Worm (Caenorhabditis elegans) whole organism, mixed stage, embryonic: ENCODE results near the gene ZK228.1.

Experiments
- M03D4.4 ChIP-seq: sonication (generic microtip); optimal IDR thresholded peaks from 2 replicates; lab custom pipeline; 2017; ENCODE audit warnings: mild to moderate bottlenecking, missing genetic modification characterization, missing compliant biosample characterization
- blmp-1 ChIP-seq: fragments of 150-350 bp; optimal IDR thresholded peaks from 2 replicates; lab custom pipeline; 2014; ENCODE audit warnings: missing biosample characterization, missing genetic modification characterization
- ceh-39 ChIP-seq: fragments of 150-350 bp; optimal IDR thresholded peaks from 2 replicates; lab custom pipeline; 2014; ENCODE audit warnings: missing biosample characterization, missing genetic modification characterization
- ceh-43 ChIP-seq: fragments of 200-800 bp; sonication (Bioruptor generic); optimal IDR thresholded peaks from 2 replicates; lab custom pipeline; 2018; ENCODE audit warnings: mild to moderate bottlenecking, missing genetic modification characterization, moderate library complexity, missing compliant biosample characterization
- ceh-83 ChIP-seq: fragments of 200-800 bp; sonication (Bioruptor generic); optimal IDR thresholded peaks from 2 replicates; lab custom pipeline; 2018; ENCODE audit warnings: mild to moderate bottlenecking, missing genetic modification characterization, missing compliant biosample characterization
- ces-1 ChIP-seq: fragments of 150-350 bp; optimal IDR thresholded peaks from 2 replicates; lab custom pipeline; 2014; ENCODE audit warnings: missing biosample characterization, missing genetic modification reagents, missing genetic modification characterization
- cnd-1 ChIP-seq: fragments of 200-800 bp; sonication (Bioruptor generic); optimal IDR thresholded peaks from 2 replicates; lab custom pipeline; 2018; ENCODE audit warnings: mild to moderate bottlenecking, missing genetic modification characterization, missing compliant biosample characterization
- drap-1 ChIP-seq: fragments of 200-800 bp; sonication (Bioruptor generic); optimal IDR thresholded peaks from 3 replicates; lab custom pipeline; 2018; ENCODE audit warnings: mild to moderate bottlenecking, missing genetic modification characterization, missing compliant biosample characterization
- elt-1 ChIP-seq: sonication (generic microtip); optimal IDR thresholded peaks from 2 replicates; lab custom pipeline; 2017; ENCODE audit warnings: missing genetic modification characterization, mild to moderate bottlenecking, missing compliant biosample characterization, antibody characterized with exemption, moderate library complexity, borderline replicate concordance; ENCODE audit not compliant: insufficient read depth
- elt-3 ChIP-seq: fragments of 150-350 bp; optimal IDR thresholded peaks from 2 replicates; lab custom pipeline; 2014; ENCODE audit warnings: missing biosample characterization, missing genetic modification characterization
- flh-1 ChIP-seq: fragments of 200-800 bp; sonication (Bioruptor generic); optimal IDR thresholded peaks from 2 replicates; lab custom pipeline; 2018; ENCODE audit warnings: mild to moderate bottlenecking, missing genetic modification characterization, moderate library complexity, missing compliant biosample characterization
- ham-2 ChIP-seq: fragments of 200-800 bp; sonication (Bioruptor generic); optimal IDR thresholded peaks from 2 replicates; lab custom pipeline; 2018; ENCODE audit warnings: mild to moderate bottlenecking, missing genetic modification characterization, missing compliant biosample characterization
- hlh-1 ChIP-seq: fragments of 150-350 bp; optimal IDR thresholded peaks from 2 replicates; lab custom pipeline; 2014; ENCODE audit warnings: missing biosample characterization, missing genetic modification reagents, missing genetic modification characterization
- lin-13 ChIP-seq: fragments of 150-350 bp; optimal IDR thresholded peaks from 2 replicates; lab custom pipeline; 2014; ENCODE audit warnings: missing biosample characterization, missing genetic modification characterization
- lin-32 ChIP-seq: fragments of 200-800 bp; sonication (Bioruptor generic); optimal IDR thresholded peaks from 2 replicates; lab custom pipeline; 2018; ENCODE audit warnings: mild to moderate bottlenecking, missing genetic modification characterization, missing compliant biosample characterization
- lsy-2 ChIP-seq: fragments of 150-350 bp; optimal IDR thresholded peaks from 2 replicates; lab custom pipeline; 2014; ENCODE audit warnings: missing biosample characterization, missing genetic modification characterization
- mab-5 ChIP-seq: fragments of 150-350 bp; optimal IDR thresholded peaks from 2 replicates; lab custom pipeline; 2014; ENCODE audit warnings: missing biosample characterization, missing genetic modification characterization
- mls-2 ChIP-seq: sonication (generic microtip); optimal IDR thresholded peaks from 2 replicates; lab custom pipeline; 2016; ENCODE audit warnings: mild to moderate bottlenecking, missing genetic modification characterization, moderate library complexity, missing compliant biosample characterization
- nhr-12 ChIP-seq: fragments of 150-350 bp; optimal IDR thresholded peaks from 2 replicates; lab custom pipeline; 2014; ENCODE audit warnings: missing biosample characterization, missing genetic modification characterization
- nhr-2 ChIP-seq: fragments of 150-350 bp; optimal IDR thresholded peaks from 2 replicates; lab custom pipeline; 2014; ENCODE audit warnings: missing biosample characterization, missing genetic modification characterization
- nhr-237 ChIP-seq: fragments of 150-350 bp; optimal IDR thresholded peaks from 2 replicates; lab custom pipeline; 2014; ENCODE audit warnings: missing biosample characterization, missing genetic modification characterization
- nhr-28 ChIP-seq: fragments of 150-350 bp; optimal IDR thresholded peaks from 2 replicates; lab custom pipeline; 2014; ENCODE audit warnings: missing biosample characterization, missing genetic modification characterization
- pha-4 ChIP-seq: fragments of 150-350 bp; optimal IDR thresholded peaks from 2 replicates; lab custom pipeline; 2018; ENCODE audit warnings: missing biosample characterization, missing genetic modification reagents, missing genetic modification characterization
- sem-2 ChIP-seq: fragments of 200-800 bp; sonication (Bioruptor generic); optimal IDR thresholded peaks from 2 replicates; lab custom pipeline; 2018; ENCODE audit warnings: mild to moderate bottlenecking, missing genetic modification characterization, missing compliant biosample characterization
- snpc-4 ChIP-seq: fragments of 150-350 bp; optimal IDR thresholded peaks from 2 replicates; lab custom pipeline; 2014; ENCODE audit warnings: missing biosample characterization, missing genetic modification characterization
- sptf-1 ChIP-seq: sonication (generic microtip); optimal IDR thresholded peaks from 2 replicates; lab custom pipeline; 2017; ENCODE audit warnings: mild to moderate bottlenecking, missing genetic modification characterization, moderate library complexity, missing compliant biosample characterization
- tbx-8 ChIP-seq: fragments of 200-800 bp; sonication (Bioruptor generic); optimal IDR thresholded peaks from 2 replicates; lab custom pipeline; 2018; ENCODE audit warnings: mild to moderate bottlenecking, missing genetic modification characterization, moderate library complexity, missing compliant biosample characterization
- unc-62 ChIP-seq: fragments of 150-350 bp; optimal IDR thresholded peaks from 2 replicates; lab custom pipeline; 2014; ENCODE audit warnings: missing biosample characterization, missing genetic modification reagents, missing genetic modification characterization
- ztf-11 ChIP-seq: fragments of 150-350 bp; optimal IDR thresholded peaks from 2 replicates; lab custom pipeline; 2014; ENCODE audit warnings: missing biosample characterization, missing genetic modification characterization

The ZK228.1 gene

DNA sequence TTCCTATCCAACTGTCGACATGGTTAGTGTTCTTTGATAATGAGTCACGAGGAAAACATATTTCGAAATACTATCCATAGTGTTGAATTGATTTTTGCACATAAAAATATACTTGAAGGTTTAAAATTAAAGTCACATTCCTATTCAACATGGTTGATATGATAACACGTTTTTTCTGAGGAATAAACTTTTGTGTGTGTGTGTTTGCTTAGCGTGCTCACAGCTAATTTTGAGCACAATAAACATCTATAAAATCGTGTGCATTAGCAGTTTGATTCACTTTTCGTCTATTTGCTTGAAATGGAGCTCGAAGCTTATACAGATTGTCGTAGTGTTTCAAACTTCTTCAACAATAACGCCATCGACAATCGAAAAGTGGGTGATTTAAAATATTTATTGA, 12.4 kb downstream of the ZK228.1 start, which contains the start of gene ZK228.10:
ZK228.10 (plus strand) TSS at position 301 of the 400 bp plus-strand sequence.
- no peak for TF ChIP-seq elt-1 (tag; lab: Kevin White, UChicago)
- TF ChIP-seq sem-2: no peak
- no peak for TF ChIP-seq nhr-2 (tag; lab: Kevin White, UChicago)
- no peak for TF ChIP-seq ztf-11 (tag; lab: Kevin White, UChicago)
- TF ChIP-seq nhr-12 (tag; lab: Kevin White, UChicago): no peak
- no peak for TF ChIP-seq ham-2 (GFP tag; lab: Kevin White, UChicago)

DNA sequence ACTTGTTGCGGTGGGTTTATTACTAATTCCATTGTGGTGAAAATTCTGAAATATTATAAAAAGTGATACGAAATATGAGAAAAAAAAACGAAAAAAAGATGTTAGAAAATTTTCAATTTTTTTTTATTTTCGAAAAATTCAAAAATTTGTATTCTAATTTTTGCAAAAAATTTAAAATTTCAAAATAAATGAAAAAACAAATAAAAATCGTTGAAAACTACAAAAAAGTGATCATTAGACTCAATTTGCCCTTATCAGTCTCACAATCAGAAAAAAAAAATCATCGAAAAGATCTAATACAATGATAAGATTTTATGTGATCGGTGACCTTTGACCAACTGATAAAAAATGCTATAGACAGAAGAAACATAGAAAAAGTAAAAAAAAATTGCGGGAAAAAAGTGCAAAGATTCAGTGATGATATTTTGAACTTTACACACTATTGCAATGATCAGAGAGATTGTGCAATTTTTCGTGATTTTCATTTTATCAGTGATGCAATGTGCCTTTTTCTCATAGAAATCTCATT, 17.0 kb downstream of the ZK228.1 start, which contains the start of gene ZK228.3:
ZK228.3 (minus strand) TSS at position 51 of the 529 bp plus-strand sequence.
- TF ChIP-seq lin-13 (no peak), elt-1 (tag; lab: Kevin White, UChicago) (peak; percentile 21), ceh-43 (no peak)

DNA sequence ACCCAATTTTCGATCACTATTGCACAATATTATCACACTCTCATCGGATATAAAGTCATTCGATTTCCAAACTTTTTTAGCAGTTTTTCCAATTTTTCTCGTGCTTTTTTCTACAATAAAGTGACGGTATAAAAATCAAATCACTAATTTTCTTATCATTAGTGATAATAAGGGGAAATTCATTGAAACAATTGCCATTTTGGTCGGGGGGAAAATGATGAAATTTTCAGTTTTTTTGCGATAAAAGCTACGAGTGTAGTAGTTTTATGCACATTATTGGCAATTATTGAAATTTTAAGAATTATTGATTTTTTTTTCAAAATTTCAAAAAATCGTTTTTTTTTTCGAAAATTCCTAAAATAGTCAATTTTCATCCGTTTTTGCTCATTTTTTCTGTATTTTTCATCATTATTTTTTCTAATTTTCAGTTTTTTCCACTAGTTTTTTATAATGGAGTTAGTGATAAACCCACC, 18.2 kb downstream of the ZK228.1 start, which contains the start of gene ZK228.4:
ZK228.4 (plus strand) TSS at position 423 of the 473 bp plus-strand sequence.
- TF ChIP-seq nhr-237 (tag; lab: Kevin White, UChicago): no peak

DNA sequence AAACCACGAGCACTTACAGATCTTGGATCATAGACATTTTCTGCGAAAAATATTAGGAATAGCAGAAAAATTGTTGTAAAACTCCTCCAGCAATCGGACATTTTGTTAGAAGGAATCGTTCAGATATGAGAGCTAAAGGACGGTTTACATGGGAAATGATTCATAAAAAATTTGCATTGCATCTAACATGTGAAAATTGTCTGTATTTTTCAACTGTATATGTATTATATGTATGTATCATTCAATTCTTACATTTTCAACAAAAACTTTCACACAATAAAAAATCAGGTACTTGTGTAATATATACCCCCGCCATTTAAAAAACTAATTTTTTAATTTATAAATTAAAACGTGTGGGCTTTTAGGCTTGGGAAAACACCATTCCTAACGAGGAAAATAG, 23.9 kb downstream of the ZK228.1 start, which contains the start of gene ZK228.13:
ZK228.13 (minus strand) TSS at position 101 of the 400 bp plus-strand sequence.
- TF ChIP-seq flh-1 (GFP tag; lab: Kevin White, UChicago) (no peak), tbx-8 (no peak), pha-4 (no peak), lin-13 (no peak)

DNA sequence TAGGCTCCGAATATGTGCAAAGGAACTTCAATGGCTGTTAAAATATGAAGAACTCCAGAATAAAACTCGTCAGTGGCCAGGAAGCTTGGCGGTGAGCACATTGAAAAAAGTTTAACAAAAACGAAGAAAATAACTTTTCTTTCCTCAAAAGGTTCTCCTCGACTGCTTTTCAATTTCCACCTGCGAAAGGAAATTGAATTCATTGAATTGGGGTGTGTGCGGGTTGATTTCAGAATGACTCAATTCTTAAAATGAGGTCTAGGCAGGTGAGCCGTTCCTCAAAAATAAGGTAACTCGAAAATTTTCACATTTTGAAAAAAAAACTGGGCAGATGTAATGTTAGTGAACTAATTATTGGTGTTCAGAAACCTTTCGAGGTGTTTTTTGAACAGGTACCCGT, 29.2 kb downstream of the ZK228.1 start, which contains the start of gene srh-182:
srh-182 (minus strand) TSS at position 101 of the 400 bp plus-strand sequence.
- TF ChIP-seq nhr-237 (tag; lab: Kevin White, UChicago) (no peak), snpc-4 (no peak), ces-1 (GFP tag; lab: Kevin White, UChicago) (no peak), drap-1 (GFP tag; lab: Kevin White, UChicago) (no peak), elt-3 (no peak), nhr-28 (tag; lab: Kevin White, UChicago) (no peak), ztf-11 (tag; lab: Kevin White, UChicago) (no peak), M03D4.4 (tag; lab: Kevin White, UChicago) (no peak), ham-2 (GFP tag; lab: Kevin White, UChicago) (no peak), hlh-1 (tag; lab: Kevin White, UChicago) (no peak), blmp-1 (tag; lab: Kevin White, UChicago) (no peak), ceh-39 (tag; lab: Kevin White, UChicago) (no peak), flh-1 (GFP tag; lab: Kevin White, UChicago) (no peak), ceh-43 (no peak), unc-62 (no peak), nhr-12 (tag; lab: Kevin White, UChicago) (no peak), mls-2 (tag; lab: Kevin White, UChicago) (no peak), mab-5 (no peak), ceh-83 (GFP tag; lab: Kevin White, UChicago) (no peak)
- TF ChIP-seq, all 35 proteins: peak for 0

DNA sequence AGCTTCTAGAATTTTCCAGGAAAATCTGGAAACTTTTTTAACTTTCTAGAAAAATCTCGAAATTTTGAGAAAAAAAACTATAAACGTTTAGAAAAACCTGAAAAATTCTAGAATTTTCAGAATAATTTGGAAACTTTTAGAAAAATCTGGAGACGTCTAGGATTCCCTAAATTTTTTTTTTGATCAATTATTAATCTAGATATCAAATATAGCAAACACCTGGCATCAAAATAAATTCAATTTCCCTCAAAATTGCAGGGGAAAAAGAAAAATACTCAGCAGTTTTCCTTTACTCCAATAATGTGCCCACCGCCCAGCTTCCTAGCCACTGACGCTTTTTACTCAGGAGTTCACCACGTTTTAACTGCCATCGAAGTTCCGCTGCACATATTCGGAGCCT, 30.0 kb downstream of the ZK228.1 start, which contains the start of gene srh-181:
srh-181 (plus strand) TSS at position 301 of the 400 bp plus-strand sequence.
- TF ChIP-seq mls-2 (tag; lab: Kevin White, UChicago) (no peak), lsy-2 (tag; lab: Kevin White, UChicago) (no peak), nhr-12 (tag; lab: Kevin White, UChicago) (no peak), blmp-1 (tag; lab: Kevin White, UChicago) (no peak), flh-1 (GFP tag; lab: Kevin White, UChicago) (no peak), ham-2 (GFP tag; lab: Kevin White, UChicago) (no peak), cnd-1 (no peak), ces-1 (GFP tag; lab: Kevin White, UChicago) (no peak), unc-62 (no peak), nhr-28 (tag; lab: Kevin White, UChicago) (no peak), pha-4 (no peak), ceh-39 (tag; lab: Kevin White, UChicago) (no peak), lin-32 (GFP tag; lab: Kevin White, UChicago) (no peak), sptf-1 (tag; lab: Kevin White, UChicago) (no peak), elt-1 (tag; lab: Kevin White, UChicago) (no peak), nhr-237 (tag; lab: Kevin White, UChicago) (no peak), drap-1 (GFP tag; lab: Kevin White, UChicago) (no peak), ceh-83 (GFP tag; lab: Kevin White, UChicago) (no peak)
